Worm (Caenorhabditis elegans): ENCODE measurements around the gene kel-8.

Gene kel-8

ce11 chrV:2734360-2734759 is 63.1 kb downstream of the kel-8 start, which contains the start of gene srg-57:
TSS of gene srg-57 (minus strand) at chrV:2734460.
- TF ChIP-seq him-1 (tag; optimal IDR thresholded peaks at IDR 0.05) (no peak), W03F9.2 (tag; optimal IDR thresholded peaks at IDR 0.05) (no peak), dao-5 (tag; optimal IDR thresholded peaks at IDR 0.05) (no peak)
